Worm (Caenorhabditis elegans): Measurements from ENCODE around the gene C49C8.1.

Gene C49C8.1

DNA sequence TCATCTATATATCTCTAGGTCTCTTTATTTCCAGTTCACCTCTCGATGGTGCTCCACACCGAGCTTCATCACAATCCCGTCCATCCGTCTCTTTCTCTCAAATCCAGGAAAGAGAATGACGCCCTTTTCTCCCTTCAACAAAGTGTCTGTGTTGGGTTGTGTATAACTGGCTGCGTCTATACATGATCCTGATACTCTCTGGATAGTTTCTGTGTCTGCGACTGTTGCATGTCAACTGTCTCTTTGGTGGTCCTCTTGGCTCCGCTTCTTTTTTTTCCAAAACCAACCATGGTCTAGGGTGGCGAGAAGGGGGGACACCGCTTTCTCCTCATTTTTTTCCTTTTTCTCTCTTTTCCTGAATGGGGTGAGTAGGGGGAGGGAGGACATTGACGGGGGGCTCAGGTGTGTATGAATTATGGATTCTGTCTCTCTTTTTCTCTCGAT is 24.7 kb upstream of the C49C8.1 start:
- no peak for TF ChIP-seq ceh-16 (tag; optimal IDR thresholded peaks at IDR 0.05)
- TF ChIP-seq lin-15B (tag; optimal IDR thresholded peaks at IDR 0.05), result peak; percentile 25
- TF ChIP-seq eor-1 (tag; optimal IDR thresholded peaks at IDR 0.05), result no peak
- no peak for TF ChIP-seq snpc-4 (tag; optimal IDR thresholded peaks at IDR 0.05)
- TF ChIP-seq nhr-67 (tag; optimal IDR thresholded peaks at IDR 0.05), result no peak
- TF ChIP-seq fkh-10 (GFP tag; optimal IDR thresholded peaks at IDR 0.05), result peak; percentile 34
- no peak for TF ChIP-seq nhr-12 (tag; optimal IDR thresholded peaks at IDR 0.05)
- TF ChIP-seq nfya-1 (tag; optimal IDR thresholded peaks at IDR 0.05; ENCODE audit: insufficient read depth), result peak; percentile 75
- no peak for TF ChIP-seq ceh-9 (tag; optimal IDR thresholded peaks at IDR 0.05)
- TF ChIP-seq fos-1 (tag; optimal IDR thresholded peaks at IDR 0.05), result no peak
- no peak for TF ChIP-seq nhr-237 (tag; optimal IDR thresholded peaks at IDR 0.05)
- TF ChIP-seq jun-1 (tag; optimal IDR thresholded peaks at IDR 0.05), result no peak
- no peak for TF ChIP-seq egl-27 (tag; optimal IDR thresholded peaks at IDR 0.05)
- TF ChIP-seq sea-2 (GFP tag; optimal IDR thresholded peaks at IDR 0.05), result no peak
- TF ChIP-seq ZK546.5 (tag; optimal IDR thresholded peaks at IDR 0.05), result no peak
- no peak for TF ChIP-seq nhr-28 (tag; optimal IDR thresholded peaks at IDR 0.05)
- TF ChIP-seq nhr-11 (tag; optimal IDR thresholded peaks at IDR 0.05), result no peak
- no peak for TF ChIP-seq R02D3.7 (tag; optimal IDR thresholded peaks at IDR 0.05)
- TF ChIP-seq ceh-82 (tag; optimal IDR thresholded peaks at IDR 0.05), result no peak
- TF ChIP-seq hmg-11 (tag; optimal IDR thresholded peaks at IDR 0.05), result peak; percentile 86
- TF ChIP-seq nhr-43 (tag; optimal IDR thresholded peaks at IDR 0.05; ENCODE audit: poor library complexity, severe bottlenecking), result no peak
- TF ChIP-seq fkh-2 (tag; optimal IDR thresholded peaks at IDR 0.05), result no peak
- TF ChIP-seq lin-39 (tag; optimal IDR thresholded peaks at IDR 0.05), result peak; percentile 54
- TF ChIP-seq nhr-23 (tag; optimal IDR thresholded peaks at IDR 0.05), result no peak
- TF ChIP-seq mml-1 (tag; optimal IDR thresholded peaks at IDR 0.05), result no peak
- TF ChIP-seq pha-4 (tag; optimal IDR thresholded peaks at IDR 0.05), result no peak
- no peak for TF ChIP-seq nhr-76 (tag; optimal IDR thresholded peaks at IDR 0.05)
- no peak for TF ChIP-seq elt-1 (tag; optimal IDR thresholded peaks at IDR 0.05)
- no peak for TF ChIP-seq unc-39 (tag; optimal IDR thresholded peaks at IDR 0.05)
- TF ChIP-seq unc-62 (GFP tag; optimal IDR thresholded peaks at IDR 0.05), result no peak
- no peak for TF ChIP-seq elt-2 (tag; optimal IDR thresholded peaks at IDR 0.05)
- TF ChIP-seq egl-5 (tag; optimal IDR thresholded peaks at IDR 0.05), result no peak
- TF ChIP-seq ztf-11 (tag; optimal IDR thresholded peaks at IDR 0.05), result no peak
- TF ChIP-seq aly-2 (tag; optimal IDR thresholded peaks at IDR 0.05), result no peak
- no peak for TF ChIP-seq ztf-4 (tag; optimal IDR thresholded peaks at IDR 0.05)
- TF ChIP-seq ama-1 (optimal IDR thresholded peaks at IDR 0.05), result no peak
- TF ChIP-seq nhr-77 (tag; optimal IDR thresholded peaks at IDR 0.05), result no peak
- TF ChIP-seq mdl-1 (tag; optimal IDR thresholded peaks at IDR 0.05), result no peak
- TF ChIP-seq pqm-1 (tag; optimal IDR thresholded peaks at IDR 0.05), result no peak
- TF ChIP-seq lsy-12 (tag; optimal IDR thresholded peaks at IDR 0.05), result no peak
- no peak for TF ChIP-seq skn-1 (tag; optimal IDR thresholded peaks at IDR 0.05)
- TF ChIP-seq daf-12 (tag; optimal IDR thresholded peaks at IDR 0.05), result no peak
- TF ChIP-seq zag-1 (tag; optimal IDR thresholded peaks at IDR 0.05), result no peak
- TF ChIP-seq nhr-25 (tag; optimal IDR thresholded peaks at IDR 0.05), result no peak

DNA sequence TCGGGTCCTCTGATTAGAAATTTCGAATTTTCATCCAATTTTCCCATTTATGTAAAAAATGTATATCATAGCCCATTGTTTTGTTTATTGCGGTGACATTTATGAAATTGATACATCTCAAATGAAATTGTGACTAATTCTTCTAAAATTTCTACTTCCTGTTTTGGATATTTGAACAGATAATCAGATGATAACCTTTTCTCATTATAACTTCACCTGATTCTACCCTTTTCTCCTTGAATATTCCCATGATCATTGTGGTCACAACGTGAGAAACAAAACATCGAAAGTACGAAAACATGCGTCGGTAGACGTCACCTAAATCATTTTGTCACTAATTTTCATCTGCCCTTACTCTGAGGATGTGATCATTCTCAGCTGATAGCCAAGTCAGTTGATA is 24.1 kb upstream of the C49C8.1 start:
- TF ChIP-seq hmg-11 (tag; optimal IDR thresholded peaks at IDR 0.05), result no peak
- no peak for TF ChIP-seq nhr-76 (tag; optimal IDR thresholded peaks at IDR 0.05)
- no peak for TF ChIP-seq snpc-4 (tag; optimal IDR thresholded peaks at IDR 0.05)
- no peak for TF ChIP-seq fkh-2 (tag; optimal IDR thresholded peaks at IDR 0.05)
- TF ChIP-seq daf-12 (tag; optimal IDR thresholded peaks at IDR 0.05), result no peak
- no peak for TF ChIP-seq unc-39 (tag; optimal IDR thresholded peaks at IDR 0.05)
- TF ChIP-seq pqm-1 (tag; optimal IDR thresholded peaks at IDR 0.05), result no peak
- TF ChIP-seq unc-62 (GFP tag; optimal IDR thresholded peaks at IDR 0.05), result no peak
- no peak for TF ChIP-seq nhr-23 (tag; optimal IDR thresholded peaks at IDR 0.05)

Measured in whole organism, L3 larva.